Worm (Caenorhabditis elegans) whole organism, L1 larva: ENCODE data around the gene srg-45.

ENCODE experiments used
- alr-1 ChIP-seq: fragments of 200-800 bp; sonication (Bioruptor generic); optimal IDR thresholded peaks from 2 replicates; lab custom pipeline; 2018; ENCODE audit warnings: borderline replicate concordance, mild to moderate bottlenecking, missing genetic modification characterization, missing compliant biosample characterization
- aly-2 ChIP-seq: fragments of 150-350 bp; optimal IDR thresholded peaks from 2 replicates; lab custom pipeline; 2014; ENCODE audit warnings: missing biosample characterization, missing genetic modification characterization
- ama-1 ChIP-seq: fragments of 150-350 bp; optimal IDR thresholded peaks from 2 replicates; lab custom pipeline; 2014
- blmp-1 ChIP-seq: fragments of 150-350 bp; optimal IDR thresholded peaks from 2 replicates; lab custom pipeline; 2014; ENCODE audit warnings: missing biosample characterization, missing genetic modification characterization
- ceh-63 ChIP-seq: fragments of 200-800 bp; sonication (Bioruptor generic); optimal IDR thresholded peaks from 2 replicates; lab custom pipeline; 2018; ENCODE audit warnings: mild to moderate bottlenecking, missing genetic modification characterization, missing compliant biosample characterization
- ceh-88 ChIP-seq: fragments of 200-800 bp; sonication (Bioruptor generic); IDR thresholded peaks from 2 replicates; pipeline ENCODE4 v1.3.6; 2022; ENCODE audit warnings: missing genetic modification characterization, missing compliant biosample characterization
- dpl-1 ChIP-seq, 3 experiments: fragments of 150-350 bp in 2 of 3; sonication (generic microtip) in 1 of 3; optimal IDR thresholded peaks; 2 replicates each; lab custom pipeline; 2014 to 2017; ENCODE audit warnings: missing biosample characterization in 3 of 3, missing genetic modification characterization in 3 of 3, missing genetic modification reagents in 3 of 3
- efl-1 ChIP-seq, 4 experiments: fragments of 150-350 bp; optimal IDR thresholded peaks in 3 of 4; peaks in 1 of 4; 1 replicate in 1 of 4; 2 replicates in 3 of 4; lab custom pipeline; 2014; ENCODE audit warnings: missing biosample characterization in 2 of 4, missing genetic modification characterization in 2 of 4, missing genetic modification reagents in 2 of 4
- elt-2 ChIP-seq: sonication (generic microtip); optimal IDR thresholded peaks from 2 replicates; lab custom pipeline; 2016; ENCODE audit warnings: missing genetic modification characterization, mild to moderate bottlenecking, inconsistent platforms, missing compliant biosample characterization, missing genetic modification reagents
- elt-3 ChIP-seq, 6 experiments: fragments of 150-350 bp in 1 of 6; sonication (generic microtip); optimal IDR thresholded peaks; 2 replicates each; lab custom pipeline; 2017 to 2018; ENCODE audit warnings: missing biosample characterization in 6 of 6, missing genetic modification characterization in 6 of 6, inconsistent platforms in 1 of 6
- fkh-8 ChIP-seq: sonication (generic microtip); optimal IDR thresholded peaks from 2 replicates; lab custom pipeline; 2016; ENCODE audit warnings: mild to moderate bottlenecking, missing genetic modification characterization, missing compliant biosample characterization
- hlh-4 ChIP-seq: sonication (generic microtip); optimal IDR thresholded peaks from 2 replicates; lab custom pipeline; 2016; ENCODE audit warnings: mild to moderate bottlenecking, missing genetic modification characterization, missing compliant biosample characterization
- hpl-2 ChIP-seq: fragments of 150-350 bp; optimal IDR thresholded peaks from 2 replicates; lab custom pipeline; 2014; ENCODE audit warnings: missing biosample characterization, missing genetic modification reagents, missing genetic modification characterization
- irx-1 ChIP-seq: sonication (generic microtip); optimal IDR thresholded peaks from 2 replicates; lab custom pipeline; 2016; ENCODE audit warnings: missing genetic modification characterization, missing compliant biosample characterization
- lin-13 ChIP-seq: fragments of 150-350 bp; optimal IDR thresholded peaks from 2 replicates; lab custom pipeline; 2014; ENCODE audit warnings: missing biosample characterization, missing genetic modification reagents, missing genetic modification characterization
- lin-14 ChIP-seq: fragments of 200-800 bp; sonication (Bioruptor generic); optimal IDR thresholded peaks from 2 replicates; lab custom pipeline; 2018; ENCODE audit warnings: mild to moderate bottlenecking, missing genetic modification characterization, moderate library complexity, missing compliant biosample characterization
- lin-15B ChIP-seq: fragments of 150-350 bp; sonication (generic microtip); optimal IDR thresholded peaks from 3 replicates; lab custom pipeline; 2014; ENCODE audit warnings: missing biosample characterization, missing genetic modification characterization
- lin-35 ChIP-seq, 2 experiments: fragments of 150-350 bp; optimal IDR thresholded peaks; 2 replicates each; lab custom pipeline; 2014; ENCODE audit warnings: missing biosample characterization in 2 of 2, missing genetic modification characterization in 2 of 2, missing genetic modification reagents in 2 of 2
- lir-3 ChIP-seq: sonication (generic microtip); optimal IDR thresholded peaks from 2 replicates; lab custom pipeline; 2016; ENCODE audit warnings: mild to moderate bottlenecking, missing genetic modification characterization, moderate library complexity, missing compliant biosample characterization; ENCODE audit not compliant: poor library complexity
- lsy-2 ChIP-seq, 2 experiments: fragments of 150-350 bp; optimal IDR thresholded peaks; 2 replicates each; lab custom pipeline; 2014; ENCODE audit warnings: missing biosample characterization in 2 of 2, missing genetic modification characterization in 2 of 2
- mdl-1 ChIP-seq, 2 experiments: fragments of 150-350 bp; optimal IDR thresholded peaks; 2 replicates each; lab custom pipeline; 2014 to 2017; ENCODE audit warnings: missing biosample characterization in 2 of 2, missing genetic modification characterization in 2 of 2, inconsistent platforms in 1 of 2
- mep-1 ChIP-seq: fragments of 150-350 bp; optimal IDR thresholded peaks from 2 replicates; lab custom pipeline; 2014; ENCODE audit warnings: missing biosample characterization, missing genetic modification characterization
- nhr-12 ChIP-seq: sonication (generic microtip); optimal IDR thresholded peaks from 2 replicates; lab custom pipeline; 2017; ENCODE audit warnings: missing biosample characterization, missing genetic modification characterization
- nhr-19 ChIP-seq: fragments of 200-800 bp; sonication (Bioruptor generic); conservative IDR thresholded peaks from 2 replicates; pipeline ENCODE4 v1.3.6; 2022; ENCODE audit warnings: missing genetic modification characterization, missing compliant biosample characterization
- nhr-20 ChIP-seq: sonication (generic microtip); optimal IDR thresholded peaks from 2 replicates; lab custom pipeline; 2016; ENCODE audit warnings: mild to moderate bottlenecking, missing genetic modification characterization, missing compliant biosample characterization
- nhr-28 ChIP-seq: fragments of 150-350 bp; optimal IDR thresholded peaks from 2 replicates; lab custom pipeline; 2014; ENCODE audit warnings: missing biosample characterization, missing genetic modification characterization
- nhr-47 ChIP-seq: sonication (generic microtip); optimal IDR thresholded peaks from 2 replicates; lab custom pipeline; 2016; ENCODE audit warnings: mild to moderate bottlenecking, missing genetic modification characterization, moderate library complexity, missing compliant biosample characterization
- nhr-71 ChIP-seq: sonication (generic microtip); optimal IDR thresholded peaks from 2 replicates; lab custom pipeline; 2016; ENCODE audit warnings: mild to moderate bottlenecking, missing genetic modification characterization, moderate library complexity, missing compliant biosample characterization
- nhr-76 ChIP-seq: sonication (generic microtip); optimal IDR thresholded peaks from 2 replicates; lab custom pipeline; 2017; ENCODE audit warnings: missing biosample characterization, missing genetic modification characterization
- nhr-85 ChIP-seq: sonication (generic microtip); peaks from one replicate; lab custom pipeline; 2016; ENCODE audit warnings: missing genetic modification characterization, inconsistent platforms, missing compliant biosample characterization
- nhr-90 ChIP-seq: sonication (generic microtip); optimal IDR thresholded peaks from 2 replicates; lab custom pipeline; 2016; ENCODE audit warnings: mild to moderate bottlenecking, missing genetic modification characterization, missing compliant biosample characterization; ENCODE audit not compliant: poor library complexity
- pax-3 ChIP-seq: fragments of 200-800 bp; sonication (Bioruptor generic); optimal IDR thresholded peaks from 2 replicates; lab custom pipeline; 2018; ENCODE audit warnings: mild to moderate bottlenecking, missing genetic modification characterization, moderate library complexity, missing compliant biosample characterization
- rnt-1 ChIP-seq: sonication (generic microtip); optimal IDR thresholded peaks from 2 replicates; lab custom pipeline; 2016; ENCODE audit warnings: mild to moderate bottlenecking, missing genetic modification characterization, moderate library complexity, missing compliant biosample characterization
- skn-1 ChIP-seq: fragments of 150-350 bp; optimal IDR thresholded peaks from 2 replicates; lab custom pipeline; 2014; ENCODE audit warnings: missing biosample characterization, missing genetic modification characterization
- snu-23 ChIP-seq: sonication (generic microtip); optimal IDR thresholded peaks from 2 replicates; lab custom pipeline; 2016; ENCODE audit warnings: missing genetic modification characterization, missing compliant biosample characterization
- sox-4 ChIP-seq: sonication (generic microtip); optimal IDR thresholded peaks from 2 replicates; lab custom pipeline; 2016; ENCODE audit warnings: missing genetic modification characterization, missing compliant biosample characterization
- sup-37 ChIP-seq: fragments of 200-800 bp; sonication (Bioruptor generic); optimal IDR thresholded peaks from 2 replicates; lab custom pipeline; 2018; ENCODE audit warnings: mild to moderate bottlenecking, missing genetic modification characterization, missing compliant biosample characterization
- tbx-2 ChIP-seq: sonication (generic microtip); optimal IDR thresholded peaks from 2 replicates; lab custom pipeline; 2016; ENCODE audit warnings: missing genetic modification characterization, missing compliant biosample characterization
- unc-130 ChIP-seq: fragments of 150-350 bp; optimal IDR thresholded peaks from 2 replicates; lab custom pipeline; 2017; ENCODE audit warnings: missing biosample characterization, missing genetic modification characterization, inconsistent platforms
- unc-30 ChIP-seq: sonication (generic microtip); optimal IDR thresholded peaks from 2 replicates; lab custom pipeline; 2017; ENCODE audit warnings: missing biosample characterization, missing genetic modification characterization
- unc-62 ChIP-seq: fragments of 150-350 bp; optimal IDR thresholded peaks from 2 replicates; lab custom pipeline; 2014; ENCODE audit warnings: missing biosample characterization, missing genetic modification reagents, missing genetic modification characterization
- unc-86 ChIP-seq: sonication (generic microtip); optimal IDR thresholded peaks from 2 replicates; lab custom pipeline; 2016; ENCODE audit warnings: missing genetic modification characterization, missing compliant biosample characterization
- vab-15 ChIP-seq: sonication (generic microtip); optimal IDR thresholded peaks from 2 replicates; lab custom pipeline; 2017; ENCODE audit warnings: missing genotype, mild to moderate bottlenecking, missing genetic modification characterization, missing compliant biosample characterization
- zip-4 ChIP-seq: fragments of 200-800 bp; sonication (Bioruptor generic); optimal IDR thresholded peaks from 2 replicates; lab custom pipeline; 2018; ENCODE audit warnings: mild to moderate bottlenecking, missing genetic modification characterization, moderate library complexity, missing compliant biosample characterization
- ztf-11 ChIP-seq, 2 experiments: sonication (generic microtip); optimal IDR thresholded peaks; 2 replicates each; lab custom pipeline; 2016 to 2017; ENCODE audit warnings: missing genetic modification characterization in 2 of 2, missing biosample characterization in 1 of 2, missing compliant biosample characterization in 1 of 2

Gene srg-45

ce11 chrV:12300166-12300565, 7.1 kb upstream of the srg-45 start (continued):
- TF ChIP-seq nhr-12, result no peak
- TF ChIP-seq hlh-4, result no peak
- TF ChIP-seq nhr-19, result peak; percentile 63
- TF ChIP-seq sox-4 (tag; lab: Kevin White, UChicago), result no peak
- peak; percentile 35 for TF ChIP-seq nhr-47 (tag; lab: Kevin White, UChicago)
- TF ChIP-seq nhr-85 (tag; lab: Kevin White, UChicago), result peak; percentile 96
- TF ChIP-seq ceh-88 (GFP tag; lab: Robert Waterston, UW), result no peak
- TF ChIP-seq rnt-1 (tag; lab: Kevin White, UChicago), result no peak
- TF ChIP-seq skn-1 (tag; lab: Kevin White, UChicago), result peak; percentile 60

ce11 chrV:12300780-12301460, 6.4 kb upstream of the srg-45 start:
- TF ChIP-seq unc-30 (tag; lab: Kevin White, UChicago) (no peak), irx-1 (peak; percentile 77), mdl-1 (tag; optimal IDR thresholded peaks at IDR 0.05; lab: Kevin White, UChicago) (peak in 1 of 2 experiments; percentile 36), nhr-90 (tag; lab: Kevin White, UChicago) (peak; percentile 57), sox-4 (tag; lab: Kevin White, UChicago) (no peak), rnt-1 (tag; lab: Kevin White, UChicago) (no peak), mep-1 (tag; lab: Kevin White, UChicago) (peak; percentile 43), aly-2 (no peak), elt-3 (tag; optimal IDR thresholded peaks at IDR 0.05; lab: Kevin White, UChicago) (peak in 2 of 6 experiments; percentile 19 to 37), sup-37 (GFP tag; lab: Kevin White, UChicago) (no peak), ztf-11 (tag; optimal IDR thresholded peaks at IDR 0.05; lab: Kevin White, UChicago) (no peak), nhr-71 (peak; percentile 61), snu-23 (peak; percentile 60), blmp-1 (peak; percentile 24), nhr-28 (tag; lab: Kevin White, UChicago) (no peak), ama-1 (no peak), elt-2 (peak; percentile 62), unc-86 (tag; lab: Kevin White, UChicago) (no peak), ceh-63 (GFP tag; lab: Kevin White, UChicago) (no peak), lir-3 (tag; lab: Kevin White, UChicago) (peak; percentile 34), lin-35 (GFP tag; optimal IDR thresholded peaks at IDR 0.05; lab: Kevin White, UChicago) (peak in 1 of 2 experiments; percentile 60), fkh-8 (tag; lab: Kevin White, UChicago) (no peak), efl-1 (optimal IDR thresholded peaks at IDR 0.05; lab: Kevin White, UChicago) (no peak), efl-1 (GFP tag; optimal IDR thresholded peaks at IDR 0.05 in 1 of 2; lab: Kevin White, UChicago) (peak in 1 of 2 experiments; percentile 89), lsy-2 (tag; optimal IDR thresholded peaks at IDR 0.05; lab: Kevin White, UChicago) (peak; percentile 24 to 53), vab-15 (peak; percentile 92), skn-1 (tag; lab: Kevin White, UChicago) (no peak), pax-3 (tag; lab: Kevin White, UChicago) (peak; percentile 11), dpl-1 (GFP tag; optimal IDR thresholded peaks at IDR 0.05; lab: Kevin White, UChicago) (peak in 1 of 3 experiments; percentile 31), nhr-76 (tag; lab: Kevin White, UChicago) (no peak), lin-13 (GFP tag; lab: Kevin White, UChicago) (no peak), unc-62 (GFP tag; lab: Kevin White, UChicago) (no peak), lin-15B (tag; lab: Kevin White, UChicago) (no peak), nhr-19 (peak; percentile 22; the same call in 1 of the 2 replicates), zip-4 (GFP tag; lab: Kevin White, UChicago) (no peak), nhr-12 (no peak), nhr-85 (tag; lab: Kevin White, UChicago) (peak; percentile 95), lin-14 (peak; percentile 67), tbx-2 (tag; lab: Kevin White, UChicago) (peak; percentile 50), unc-130 (tag; lab: Kevin White, UChicago) (peak; percentile 62), hpl-2 (GFP tag; lab: Kevin White, UChicago) (no peak), nhr-20 (tag; lab: Kevin White, UChicago) (peak; percentile 52), alr-1 (tag; lab: Kevin White, UChicago) (no peak)
